Fruit fly (Drosophila melanogaster) whole organism, embryonic: ENCODE results near the gene ScpX.

Source experiments
- B-H1 ChIP-seq: fragments of 200-800 bp; sonication (Bioruptor generic); IDR thresholded peaks from 3 replicates; pipeline ENCODE4 v1.3.6; 2022; ENCODE audit warnings: missing biosample characterization, missing genetic modification characterization
- Blimp-1 ChIP-seq: fragments of 200-800 bp; sonication (Bioruptor generic); optimal IDR thresholded peaks from 3 replicates; lab custom pipeline; 2018; ENCODE audit warnings: missing biosample characterization, missing genetic modification characterization, mild to moderate bottlenecking, moderate library complexity, missing genetic modification reagents
- CG11093 ChIP-seq: fragments of 200-800 bp; sonication (Bioruptor generic); IDR thresholded peaks from 3 replicates; pipeline ENCODE4 v1.3.6; 2022; ENCODE audit warnings: missing biosample characterization, missing genetic modification characterization
- CG11456 ChIP-seq: fragments of 200-800 bp; sonication (Bioruptor generic); IDR thresholded peaks from 3 replicates; pipeline ENCODE4 v1.3.6; 2022; ENCODE audit warnings: missing biosample characterization, missing genetic modification characterization
- CG12104 ChIP-seq: fragments of 200-800 bp; sonication (Bioruptor generic); optimal IDR thresholded peaks from 3 replicates; lab custom pipeline; 2016; ENCODE audit warnings: missing biosample characterization, missing genetic modification characterization
- CG14014 ChIP-seq: fragments of 200-800 bp; sonication (Bioruptor generic); IDR thresholded peaks from 2 replicates; pipeline ENCODE4 v1.3.6; 2022; ENCODE audit warnings: missing biosample characterization, missing genetic modification characterization
- CG14050 ChIP-seq: fragments of 200-800 bp; sonication (Bioruptor generic); IDR thresholded peaks from 3 replicates; pipeline ENCODE4 v1.3.6; 2022; ENCODE audit warnings: missing biosample characterization, missing genetic modification characterization
- CG17328 ChIP-seq: fragments of 200-800 bp; sonication (Bioruptor generic); IDR thresholded peaks from 2 replicates; pipeline ENCODE4 v1.3.6; 2022; ENCODE audit warnings: missing biosample characterization, missing genetic modification characterization
- CG2116 ChIP-seq: fragments of 200-800 bp; sonication (Bioruptor generic); optimal IDR thresholded peaks from 3 replicates; lab custom pipeline; 2018; ENCODE audit warnings: missing biosample characterization, mild to moderate bottlenecking, missing genetic modification characterization
- CG2120 ChIP-seq: fragments of 200-800 bp; sonication (Bioruptor generic); optimal IDR thresholded peaks from 3 replicates; lab custom pipeline; 2016; ENCODE audit warnings: missing biosample characterization, missing genetic modification characterization
- CG30403 ChIP-seq: fragments of 200-800 bp; sonication (Bioruptor generic); optimal IDR thresholded peaks from 3 replicates; lab custom pipeline; 2016; ENCODE audit warnings: missing biosample characterization, missing genetic modification characterization
- CG3065 ChIP-seq: fragments of 200-800 bp; sonication (Bioruptor generic); optimal IDR thresholded peaks from 2 replicates; lab custom pipeline; 2016; ENCODE audit warnings: missing biosample characterization, missing genetic modification characterization
- CG31365 ChIP-seq: fragments of 200-800 bp; sonication (Bioruptor generic); optimal IDR thresholded peaks from 2 replicates; lab custom pipeline; 2018; ENCODE audit warnings: missing biosample characterization, mild to moderate bottlenecking, missing genetic modification characterization
- CG3407 ChIP-seq: fragments of 200-800 bp; sonication (Bioruptor generic); optimal IDR thresholded peaks from 2 replicates; lab custom pipeline; 2018; ENCODE audit warnings: missing biosample characterization, mild to moderate bottlenecking, missing genetic modification characterization
- CG34422 ChIP-seq: fragments of 200-800 bp; sonication (Bioruptor generic); IDR thresholded peaks from 3 replicates; pipeline ENCODE4 v1.3.6; 2022; ENCODE audit warnings: missing biosample characterization, missing genetic modification characterization
- CG4404 ChIP-seq: fragments of 200-800 bp; sonication (Bioruptor generic); IDR thresholded peaks from 2 replicates; pipeline ENCODE4 v1.3.6; 2022; ENCODE audit warnings: missing biosample characterization, missing genetic modification characterization
- CG6272 ChIP-seq: fragments of 200-800 bp; sonication (Bioruptor generic); IDR thresholded peaks from 2 replicates; pipeline ENCODE4 v1.3.6; 2022; ENCODE audit warnings: missing biosample characterization, missing genetic modification characterization
- CG6854 ChIP-seq: fragments of 200-800 bp; sonication (Bioruptor generic); optimal IDR thresholded peaks from 3 replicates; lab custom pipeline; 2017; ENCODE audit warnings: missing biosample characterization, mild to moderate bottlenecking, missing genetic modification characterization
- CG8281 ChIP-seq: fragments of 200-800 bp; sonication (Bioruptor generic); optimal IDR thresholded peaks from 2 replicates; lab custom pipeline; 2018; ENCODE audit warnings: missing biosample characterization, mild to moderate bottlenecking, missing genetic modification characterization, moderate library complexity
- CG8944 ChIP-seq: fragments of 200-800 bp; sonication (Bioruptor generic); optimal IDR thresholded peaks from 3 replicates; lab custom pipeline; 2016; ENCODE audit warnings: missing biosample characterization, missing genetic modification characterization
- CG9609 ChIP-seq: fragments of 200-800 bp; sonication (Bioruptor generic); optimal IDR thresholded peaks from 3 replicates; lab custom pipeline; 2016; ENCODE audit warnings: missing biosample characterization, missing genetic modification characterization
- CrebB ChIP-seq: fragments of 200-800 bp; sonication (Bioruptor generic); optimal IDR thresholded peaks from 3 replicates; lab custom pipeline; 2018; ENCODE audit warnings: missing biosample characterization, mild to moderate bottlenecking, missing genetic modification characterization
- Dek ChIP-seq: fragments of 200-800 bp; sonication (Bioruptor generic); optimal IDR thresholded peaks from 3 replicates; lab custom pipeline; 2019; ENCODE audit warnings: missing biosample characterization, mild to moderate bottlenecking, missing genetic modification characterization, moderate library complexity
- Ets97D ChIP-seq: fragments of 200-800 bp; sonication (Bioruptor generic); optimal IDR thresholded peaks from 3 replicates; lab custom pipeline; 2016; ENCODE audit warnings: missing biosample characterization, missing genetic modification characterization
- H2.0 ChIP-seq: fragments of 200-800 bp; sonication (Bioruptor generic); IDR thresholded peaks from 2 replicates; pipeline ENCODE4 v1.3.6; 2022; ENCODE audit warnings: missing biosample characterization, missing genetic modification characterization
- HLH3B ChIP-seq: fragments of 200-800 bp; sonication (Bioruptor generic); IDR thresholded peaks from 2 replicates; pipeline ENCODE4 v1.3.6; 2022; ENCODE audit warnings: missing biosample characterization, missing genetic modification characterization
- Mad ChIP-seq: fragments of 200-800 bp; sonication (Bioruptor generic); optimal IDR thresholded peaks from 2 replicates; lab custom pipeline; 2016; ENCODE audit warnings: missing biosample characterization, missing genetic modification characterization
- Med ChIP-seq: fragments of 200-800 bp; sonication (Bioruptor generic); peaks from one replicate; lab custom pipeline; 2016; ENCODE audit warnings: missing biosample characterization, missing genetic modification characterization, mild to moderate bottlenecking, inconsistent platforms, moderate library complexity
- Scr ChIP-seq: fragments of 200-800 bp; sonication (Bioruptor generic); IDR thresholded peaks from 2 replicates; pipeline ENCODE4 v1.3.6; 2022; ENCODE audit warnings: missing biosample characterization, missing genetic modification characterization; ENCODE audit not compliant: partially characterized antibody
- Side ChIP-seq: fragments of 200-800 bp; sonication (Bioruptor generic); optimal IDR thresholded peaks from 2 replicates; lab custom pipeline; 2016; ENCODE audit warnings: missing biosample characterization, missing genetic modification characterization
- amos ChIP-seq: fragments of 200-800 bp; sonication (Bioruptor generic); IDR thresholded peaks from 2 replicates; pipeline ENCODE4 v1.3.6; 2022; ENCODE audit warnings: missing biosample characterization, missing genetic modification characterization; ENCODE audit not compliant: partially characterized antibody
- ap ChIP-seq: fragments of 200-800 bp; sonication (Bioruptor generic); IDR thresholded peaks from 2 replicates; pipeline ENCODE4 v1.3.6; 2022; ENCODE audit warnings: missing biosample characterization, missing genetic modification characterization
- chif ChIP-seq, 2 experiments: fragments of 200-800 bp; sonication (Bioruptor generic); optimal IDR thresholded peaks; 3 replicates each; lab custom pipeline; 2016; ENCODE audit warnings: missing biosample characterization in 2 of 2, missing genetic modification characterization in 2 of 2
- cwo ChIP-seq: fragments of 200-800 bp; sonication (Bioruptor generic); optimal IDR thresholded peaks from 3 replicates; lab custom pipeline; 2017; ENCODE audit warnings: missing biosample characterization, missing genetic modification characterization, mild to moderate bottlenecking, moderate library complexity, missing genetic modification reagents
- dimm ChIP-seq: fragments of 200-800 bp; sonication (Bioruptor generic); IDR thresholded peaks from 2 replicates; pipeline ENCODE4 v1.3.6; 2022; ENCODE audit warnings: missing biosample characterization, missing genetic modification characterization
- dmrt99B ChIP-seq: fragments of 200-800 bp; sonication (Bioruptor generic); optimal IDR thresholded peaks from 2 replicates; lab custom pipeline; 2018; ENCODE audit warnings: missing biosample characterization, mild to moderate bottlenecking, missing genetic modification characterization, moderate library complexity
- ems ChIP-seq: fragments of 200-800 bp; sonication (Bioruptor generic); optimal IDR thresholded peaks from 3 replicates; lab custom pipeline; 2016; ENCODE audit warnings: missing biosample characterization, missing genetic modification characterization
- en ChIP-seq: fragments of 200-800 bp; sonication (Bioruptor generic); optimal IDR thresholded peaks from 2 replicates; lab custom pipeline; 2016; ENCODE audit warnings: missing biosample characterization, missing genetic modification characterization
- eyg ChIP-seq: fragments of 200-800 bp; sonication (Bioruptor generic); optimal IDR thresholded peaks from 3 replicates; lab custom pipeline; 2016; ENCODE audit warnings: missing biosample characterization, missing genetic modification characterization
- fd102C ChIP-seq: fragments of 200-800 bp; sonication (Bioruptor generic); optimal IDR thresholded peaks from 2 replicates; lab custom pipeline; 2018; ENCODE audit warnings: missing biosample characterization, mild to moderate bottlenecking, missing genetic modification characterization, moderate library complexity
- fru ChIP-seq: fragments of >200 bp; optimal IDR thresholded peaks from 2 replicates; lab custom pipeline; 2017
- ftz-f1 ChIP-seq: fragments of 200-800 bp; sonication (Bioruptor generic); optimal IDR thresholded peaks from 2 replicates; lab custom pipeline; 2016; ENCODE audit warnings: missing biosample characterization, missing genetic modification characterization
- gsb ChIP-seq: fragments of 200-800 bp; sonication (Bioruptor generic); IDR thresholded peaks from 2 replicates; pipeline ENCODE4 v1.3.6; 2022; ENCODE audit warnings: missing biosample characterization, missing genetic modification characterization
- ranshi ChIP-seq: fragments of 200-800 bp; sonication (Bioruptor generic); IDR thresholded peaks from 2 replicates; pipeline ENCODE4 v1.3.6; 2022; ENCODE audit warnings: missing biosample characterization, missing genetic modification characterization
- sens-2 ChIP-seq: fragments of 200-800 bp; sonication (Bioruptor generic); IDR thresholded peaks from 2 replicates; pipeline ENCODE4 v1.3.6; 2022; ENCODE audit warnings: missing biosample characterization, missing genetic modification characterization
- sim ChIP-seq: fragments of 200-800 bp; sonication (Bioruptor generic); IDR thresholded peaks from 2 replicates; pipeline ENCODE4 v1.3.6; 2022; ENCODE audit warnings: missing biosample characterization, missing genetic modification characterization
- sna ChIP-seq: fragments of 200-800 bp; sonication (Bioruptor generic); IDR thresholded peaks from 2 replicates; pipeline ENCODE4 v1.3.6; 2022; ENCODE audit warnings: missing biosample characterization, missing genetic modification characterization; ENCODE audit not compliant: partially characterized antibody
- stc ChIP-seq: fragments of 200-800 bp; sonication (Bioruptor generic); IDR thresholded peaks from 2 replicates; pipeline ENCODE4 v1.3.6; 2022; ENCODE audit warnings: missing biosample characterization, missing genetic modification characterization
- vnd ChIP-seq: fragments of 200-800 bp; sonication (Bioruptor generic); IDR thresholded peaks from 3 replicates; pipeline ENCODE4 v1.3.6; 2022; ENCODE audit warnings: missing biosample characterization, missing genetic modification characterization; ENCODE audit not compliant: partially characterized antibody

Gene ScpX

DNA sequence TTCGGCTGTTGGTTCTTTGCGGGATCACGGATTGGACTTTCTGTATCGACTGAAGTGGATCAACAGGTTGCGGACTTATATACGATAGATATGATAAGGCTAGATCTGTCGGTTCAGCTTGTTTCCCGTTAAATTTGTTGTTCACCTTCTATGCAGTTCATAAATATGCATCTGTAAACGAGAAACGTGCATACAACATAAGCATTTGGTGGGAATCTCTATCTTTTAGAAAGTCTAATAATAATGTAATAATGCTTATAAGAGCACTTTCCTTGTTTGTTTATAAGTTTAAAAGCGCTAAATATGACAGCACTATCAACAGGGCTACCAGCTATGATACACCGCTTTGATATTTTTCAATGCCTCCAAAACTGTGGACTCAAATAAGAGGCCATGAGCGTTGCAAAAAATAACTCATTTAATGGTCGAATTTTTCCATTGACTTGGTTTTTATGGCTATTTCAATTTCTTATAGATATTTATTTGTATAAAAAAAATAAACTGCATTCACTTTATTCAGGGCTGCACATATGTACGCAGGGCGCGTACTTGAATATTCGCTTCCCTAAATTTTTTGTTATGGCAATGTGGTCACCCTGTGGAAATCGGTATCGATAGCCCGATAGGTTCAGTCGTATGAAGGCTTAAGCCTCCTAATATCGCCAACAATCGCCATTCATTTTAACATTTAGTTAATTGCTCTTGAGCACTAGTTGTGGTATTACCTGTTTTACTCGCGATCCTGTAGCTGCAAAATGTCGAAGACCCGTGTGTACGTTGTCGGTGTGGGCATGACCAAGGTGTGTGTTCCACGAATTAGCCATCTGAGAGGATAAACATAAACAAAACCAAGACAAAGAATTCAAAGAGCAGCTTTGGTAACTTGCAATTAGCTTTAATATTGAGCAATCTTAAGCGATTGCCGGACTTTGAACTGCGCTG, at the start of gene ScpX, which contains the start of gene CG17597 (continued):
- TF ChIP-seq stc (GFP tag; lab: Robert Waterston, UW) (no peak), ranshi (GFP tag; lab: Robert Waterston, UW) (peak; percentile 28; the same call in 1 of the 2 replicates), Dek (peak; percentile 47), chif (GFP tag; optimal IDR thresholded peaks at IDR 0.05; lab: Kevin White, UChicago) (peak; percentile 22 to 75), CG6272 (GFP tag; lab: Robert Waterston, UW) (peak; percentile 45; the same call in 1 of the 2 replicates), CG34422 (GFP tag; lab: Robert Waterston, UW) (0 out of 3 replicates have a peak, but pooled peaks have one; percentile 55), CG31365 (tag; lab: Kevin White, UChicago) (no peak), eyg (GFP tag; lab: Kevin White, UChicago) (peak; percentile 38), fd102C (GFP tag; lab: Kevin White, UChicago) (peak; percentile 47), CG2120 (GFP tag; lab: Kevin White, UChicago) (peak; percentile 79), vnd (GFP tag; lab: Robert Waterston, UW) (peak; percentile 82), amos (peak; percentile 86), cwo (GFP tag; lab: Kevin White, UChicago) (peak; percentile 52), fru (lab: Kevin White, UChicago) (no peak), CG11093 (GFP tag; lab: Robert Waterston, UW) (no peak), CG8944 (GFP tag; lab: Kevin White, UChicago) (peak; percentile 46), en (GFP tag; lab: Kevin White, UChicago) (no peak), sna (GFP tag; lab: Robert Waterston, UW) (0 out of 2 replicates have a peak, but pooled peaks have one; percentile 77), ems (GFP tag; lab: Kevin White, UChicago) (peak; percentile 71), dimm (GFP tag; lab: Robert Waterston, UW) (no peak), Mad (GFP tag; lab: Kevin White, UChicago) (peak; percentile 50), Med (GFP tag; lab: Kevin White, UChicago) (peak; percentile 89), Blimp-1 (GFP tag; lab: Kevin White, UChicago) (peak; percentile 64), CG4404 (GFP tag; lab: Robert Waterston, UW) (peak; percentile 35; the same call in 1 of the 2 replicates), Side (GFP tag; lab: Kevin White, UChicago) (peak; percentile 34), CrebB (tag; lab: Kevin White, UChicago) (peak; percentile 16), CG14014 (GFP tag; lab: Robert Waterston, UW) (peak; percentile 53), B-H1 (GFP tag; lab: Robert Waterston, UW) (no peak; the same call in 2 of the 3 replicates), CG12104 (GFP tag; lab: Kevin White, UChicago) (peak; percentile 71), Ets97D (peak; percentile 77), CG3407 (GFP tag; lab: Kevin White, UChicago) (peak; percentile 42), CG6854 (GFP tag; lab: Kevin White, UChicago) (peak; percentile 45), CG8281 (tag; lab: Kevin White, UChicago) (peak; percentile 34), CG14050 (GFP tag; lab: Robert Waterston, UW) (no peak), CG17328 (no peak; the same call in 1 of the 2 replicates), ap (GFP tag; lab: Robert Waterston, UW) (0 out of 2 replicates have a peak, but pooled peaks have one; percentile 19), sim (no peak), H2.0 (peak; percentile 57), HLH3B (GFP tag; lab: Robert Waterston, UW) (peak; percentile 19; the same call in 1 of the 2 replicates), dmrt99B (peak; percentile 50), CG2116 (GFP tag; lab: Kevin White, UChicago) (peak; percentile 79), CG30403 (GFP tag; lab: Kevin White, UChicago) (peak; percentile 77), ftz-f1 (GFP tag; lab: Kevin White, UChicago) (no peak), sens-2 (GFP tag; lab: Robert Waterston, UW) (no peak), Scr (GFP tag; lab: Robert Waterston, UW) (peak; percentile 76), CG3065 (peak; percentile 52), gsb (GFP tag; lab: Robert Waterston, UW) (no peak), CG11456 (GFP tag; lab: Robert Waterston, UW) (0 out of 3 replicates have a peak, but pooled peaks have one; percentile 59), CG9609 (peak; percentile 32)
